Worm (Caenorhabditis elegans): ENCODE measurements around the gene dgk-1.

dgk-1 gene

DNA sequence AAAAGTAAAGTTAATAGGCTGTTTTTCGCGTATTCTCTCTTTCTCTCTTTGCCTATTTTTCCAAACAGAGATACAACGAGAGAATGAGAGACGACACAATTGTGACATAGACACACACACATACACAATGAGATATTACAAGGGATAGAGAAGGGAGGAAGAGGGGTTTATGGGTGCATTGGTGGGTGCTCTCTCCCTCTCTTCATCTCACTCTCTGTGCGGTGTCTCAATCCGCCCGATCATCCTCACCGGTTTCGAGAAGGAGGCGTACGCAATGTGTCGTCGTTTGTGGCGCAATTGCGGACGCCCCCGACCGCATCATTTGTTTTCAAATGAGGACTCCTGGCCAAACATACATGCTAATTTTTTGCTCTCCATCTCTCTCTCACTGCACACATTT lies 41.8 kb downstream of the dgk-1 start (continued):
- TF ChIP-seq sdz-12 (GFP tag; optimal IDR thresholded peaks at IDR 0.05) (no peak), hmg-1.1 (GFP tag; IDR thresholded peaks at IDR 0.05) (peak; percentile 89), nhr-237 (tag; optimal IDR thresholded peaks at IDR 0.05) (no peak), unc-130 (GFP tag; optimal IDR thresholded peaks at IDR 0.05) (no peak), ces-1 (GFP tag; optimal IDR thresholded peaks at IDR 0.05) (peak; percentile 36), egl-27 (tag; optimal IDR thresholded peaks at IDR 0.05) (no peak), zfp-2 (tag; optimal IDR thresholded peaks at IDR 0.05) (no peak), lsy-2 (tag; optimal IDR thresholded peaks at IDR 0.05) (peak; percentile 81 to 88), zip-2 (tag; optimal IDR thresholded peaks at IDR 0.05) (no peak), dmd-8 (GFP tag; IDR thresholded peaks at IDR 0.05) (no peak), set-16 (GFP tag; IDR thresholded peaks at IDR 0.05) (peak; percentile 79), ZK337.2 (GFP tag; IDR thresholded peaks at IDR 0.05) (no peak), daf-12 (tag; optimal IDR thresholded peaks at IDR 0.05) (no peak), unc-39 (tag; optimal IDR thresholded peaks at IDR 0.05) (no peak), fos-1 (tag; optimal IDR thresholded peaks at IDR 0.05) (no peak), ctbp-1 (GFP tag; IDR thresholded peaks at IDR 0.05) (peak; percentile 93), rbr-2 (tag; optimal IDR thresholded peaks at IDR 0.05) (peak; percentile 97), attf-4 (tag; optimal IDR thresholded peaks at IDR 0.05) (no peak), unc-62 (GFP tag; optimal IDR thresholded peaks at IDR 0.05 in 1 of 2) (peak in 1 of 2 experiments; percentile 99), unc-62 (tag; optimal IDR thresholded peaks at IDR 0.05) (no peak), mxl-3 (GFP tag; optimal IDR thresholded peaks at IDR 0.05) (peak; percentile 86), dve-1 (tag; optimal IDR thresholded peaks at IDR 0.05; ENCODE audit: insufficient read depth) (peak; percentile 89)

DNA sequence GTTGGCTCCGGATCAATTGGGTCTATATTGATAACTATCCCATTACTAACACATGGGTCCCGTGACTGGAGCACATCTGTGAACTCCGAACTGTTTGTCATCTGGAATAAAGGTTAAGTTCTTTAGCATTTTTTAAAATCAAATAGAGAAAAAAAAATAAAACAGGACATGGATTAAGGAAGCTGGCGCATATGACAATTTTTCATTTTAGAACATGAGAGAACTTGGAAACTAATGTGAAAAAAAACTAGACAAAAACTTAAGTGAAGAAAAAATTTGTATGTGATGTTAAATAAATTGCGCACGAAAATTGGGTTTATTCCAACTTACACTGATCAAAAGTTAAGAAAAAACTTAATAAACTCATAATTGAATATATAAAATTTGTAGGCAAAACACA lies 42.5 kb downstream of the dgk-1 start, which contains the start of gene sms-2:
Gene sms-2, minus strand, starts transcription at position 101 of the 400 bp plus-strand sequence.
- TF ChIP-seq T26A8.4 (GFP tag; IDR thresholded peaks at IDR 0.05) (no peak), gei-8 (GFP tag; optimal IDR thresholded peaks at IDR 0.05) (no peak), hmg-1.1 (GFP tag; IDR thresholded peaks at IDR 0.05) (no peak), zfp-2 (tag; optimal IDR thresholded peaks at IDR 0.05) (no peak), nhr-25 (tag; optimal IDR thresholded peaks at IDR 0.05; ENCODE audit: borderline replicate concordance, insufficient read depth) (no peak), cey-2 (tag; optimal IDR thresholded peaks at IDR 0.05; ENCODE audit: borderline replicate concordance, insufficient read depth) (no peak), egl-43 (GFP tag; IDR thresholded peaks at IDR 0.05) (no peak), lim-7 (GFP tag; IDR thresholded peaks at IDR 0.05) (no peak), snpc-1.2 (GFP tag; IDR thresholded peaks at IDR 0.05) (no peak), F37D6.2 (tag; optimal IDR thresholded peaks at IDR 0.05) (no peak), snpc-4 (tag; optimal IDR thresholded peaks at IDR 0.05) (no peak), ceh-20 (GFP tag; IDR thresholded peaks at IDR 0.05) (no peak)

DNA sequence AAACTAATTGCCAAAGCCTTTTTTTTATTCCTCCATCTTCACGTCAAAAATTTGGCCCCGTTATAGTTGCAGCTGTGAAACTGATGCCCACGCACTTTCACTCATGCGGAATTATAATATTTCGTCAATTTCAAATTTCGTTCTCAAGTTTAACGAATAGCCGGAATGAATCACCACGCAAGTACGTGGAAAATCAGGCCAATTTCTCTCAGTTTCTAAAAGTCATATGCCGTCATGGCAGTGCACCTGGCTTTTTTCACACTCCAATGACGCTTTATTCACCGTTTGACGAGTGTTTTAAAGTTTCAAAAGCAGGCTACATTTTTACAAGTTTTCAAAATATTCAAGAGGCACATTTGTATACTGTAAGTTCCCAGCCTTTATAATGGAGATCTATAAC lies 43.4 kb downstream of the dgk-1 start:
- TF ChIP-seq F10B5.3 (tag; optimal IDR thresholded peaks at IDR 0.05) (no peak), unc-62 (GFP tag; optimal IDR thresholded peaks at IDR 0.05 in 1 of 2) (peak in 1 of 2 experiments; percentile 62), unc-62 (tag; optimal IDR thresholded peaks at IDR 0.05) (no peak), ceh-62 (tag; optimal IDR thresholded peaks at IDR 0.05) (no peak), ceh-28 (tag; optimal IDR thresholded peaks at IDR 0.05) (no peak), aha-1 (tag) (peak; percentile 3)

DNA sequence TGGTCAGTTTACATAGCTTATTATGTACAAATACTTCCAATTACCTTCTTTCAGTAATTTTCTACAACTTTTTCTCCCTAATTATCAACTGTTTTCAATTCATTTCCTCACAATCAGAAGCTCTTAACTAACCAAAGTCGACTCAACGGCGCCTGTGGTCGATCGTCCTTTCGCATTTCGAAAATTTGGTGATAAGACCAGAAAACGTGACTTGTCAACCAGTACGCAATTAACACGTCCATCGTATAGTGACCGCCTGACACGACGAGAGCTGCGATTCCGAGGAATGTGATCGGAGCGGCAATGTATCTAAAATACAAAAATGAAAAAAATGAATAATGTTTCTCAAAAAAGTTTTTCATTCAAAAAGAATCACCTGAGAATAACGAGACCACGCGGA lies 45.6 kb downstream of the dgk-1 start:
- TF ChIP-seq unc-130 (GFP tag; optimal IDR thresholded peaks at IDR 0.05) (no peak), pha-4 (GFP tag; IDR thresholded peaks at IDR 0.05) (no peak), pha-4 (tag; optimal IDR thresholded peaks at IDR 0.05) (no peak), lin-38 (GFP tag; IDR thresholded peaks at IDR 0.05) (no peak), ces-1 (GFP tag; optimal IDR thresholded peaks at IDR 0.05) (no peak), tra-1 (GFP tag; IDR thresholded peaks at IDR 0.05) (peak; percentile 61), lim-7 (GFP tag; IDR thresholded peaks at IDR 0.05) (no peak), madf-5 (GFP tag; IDR thresholded peaks at IDR 0.05) (no peak), dve-1 (tag; optimal IDR thresholded peaks at IDR 0.05; ENCODE audit: insufficient read depth) (peak; percentile 77), mes-2 (tag; optimal IDR thresholded peaks at IDR 0.05; ENCODE audit: poor library complexity, severe bottlenecking) (peak; percentile 15), zip-2 (tag; optimal IDR thresholded peaks at IDR 0.05) (no peak), lin-1 (GFP tag; IDR thresholded peaks at IDR 0.05) (no peak), hlh-30 (tag; optimal IDR thresholded peaks at IDR 0.05; ENCODE audit: insufficient read depth) (peak; percentile 79), ceh-20 (GFP tag; IDR thresholded peaks at IDR 0.05) (0 out of 2 replicates have a peak, but pooled peaks have one; percentile 32), rbr-2 (tag; optimal IDR thresholded peaks at IDR 0.05) (no peak), vab-7 (GFP tag; IDR thresholded peaks at IDR 0.05) (no peak), T26A8.4 (GFP tag; IDR thresholded peaks at IDR 0.05) (0 out of 2 replicates have a peak, but pooled peaks have one; percentile 44), daf-16 (GFP tag; optimal IDR thresholded peaks at IDR 0.05) (no peak), daf-16 (tag; optimal IDR thresholded peaks at IDR 0.05) (peak; percentile 75)

All from whole organism, L4 larva.